Worm (Caenorhabditis elegans) whole organism, L3 larva: ENCODE data around the gene F47C12.7.
A peak's percentile ranks its signal among the peaks of the same experiment; 100 is the strongest.

Source experiments
- R02D3.7 ChIP-seq: fragments of 150-350 bp; optimal IDR thresholded peaks from 2 replicates; lab custom pipeline; 2014; ENCODE audit warnings: missing biosample characterization, missing genetic modification characterization
- ZK546.5 ChIP-seq: sonication (generic microtip); optimal IDR thresholded peaks from 2 replicates; lab custom pipeline; 2017; ENCODE audit warnings: missing biosample characterization, missing genetic modification characterization
- aly-2 ChIP-seq: fragments of 150-350 bp; optimal IDR thresholded peaks from 2 replicates; lab custom pipeline; 2014; ENCODE audit warnings: missing biosample characterization, missing genetic modification characterization
- ama-1 ChIP-seq: fragments of 150-350 bp; optimal IDR thresholded peaks from 2 replicates; lab custom pipeline; 2018
- ceh-16 ChIP-seq: sonication (generic microtip); optimal IDR thresholded peaks from 2 replicates; lab custom pipeline; 2017; ENCODE audit warnings: missing biosample characterization, missing genetic modification characterization
- ceh-28 ChIP-seq: fragments of 150-350 bp; optimal IDR thresholded peaks from 2 replicates; lab custom pipeline; 2014; ENCODE audit warnings: missing biosample characterization, missing genetic modification reagents, missing genetic modification characterization
- ceh-82 ChIP-seq: fragments of 150-350 bp; optimal IDR thresholded peaks from 2 replicates; lab custom pipeline; 2014; ENCODE audit warnings: missing biosample characterization, missing genetic modification characterization
- ceh-9 ChIP-seq: sonication (generic microtip); optimal IDR thresholded peaks from 2 replicates; lab custom pipeline; 2018; ENCODE audit warnings: missing biosample characterization, missing genetic modification characterization
- daf-12 ChIP-seq: fragments of 150-350 bp; optimal IDR thresholded peaks from 2 replicates; lab custom pipeline; 2014; ENCODE audit warnings: missing biosample characterization, missing genetic modification reagents, missing genetic modification characterization
- egl-5 ChIP-seq: fragments of 150-350 bp; optimal IDR thresholded peaks from 2 replicates; lab custom pipeline; 2017; ENCODE audit warnings: missing biosample characterization, missing genetic modification reagents, missing genetic modification characterization, inconsistent platforms
- elt-2 ChIP-seq: sonication (generic microtip); optimal IDR thresholded peaks from 2 replicates; lab custom pipeline; 2016; ENCODE audit warnings: missing genetic modification reagents, mild to moderate bottlenecking, missing genetic modification characterization, missing compliant biosample characterization
- elt-3 ChIP-seq, 3 experiments: fragments of 150-350 bp in 1 of 3; sonication (generic microtip) in 2 of 3; optimal IDR thresholded peaks; 2 replicates in 2 of 3; 4 replicates in 1 of 3; lab custom pipeline; 2014 to 2017; ENCODE audit warnings: missing biosample characterization in 3 of 3, missing genetic modification characterization in 3 of 3
- eor-1 ChIP-seq, 2 experiments: fragments of 150-350 bp; optimal IDR thresholded peaks; 2 replicates each; lab custom pipeline; 2014 to 2018; ENCODE audit warnings: missing biosample characterization in 2 of 2, missing genetic modification characterization in 2 of 2
- fos-1 ChIP-seq: fragments of 150-350 bp; optimal IDR thresholded peaks from 2 replicates; lab custom pipeline; 2014; ENCODE audit warnings: missing biosample characterization, missing genetic modification characterization
- jun-1 ChIP-seq: fragments of 150-350 bp; optimal IDR thresholded peaks from 2 replicates; lab custom pipeline; 2014; ENCODE audit warnings: missing biosample characterization, missing genetic modification reagents, missing genetic modification characterization
- lin-15B ChIP-seq: fragments of 150-350 bp; optimal IDR thresholded peaks from 2 replicates; lab custom pipeline; 2014; ENCODE audit warnings: missing biosample characterization, missing genetic modification characterization
- lin-39 ChIP-seq: fragments of 150-350 bp; optimal IDR thresholded peaks from 2 replicates; lab custom pipeline; 2018; ENCODE audit warnings: missing biosample characterization, missing genetic modification reagents, missing genetic modification characterization
- mdl-1 ChIP-seq: fragments of 150-350 bp; optimal IDR thresholded peaks from 2 replicates; lab custom pipeline; 2014; ENCODE audit warnings: missing biosample characterization, missing genetic modification characterization
- mml-1 ChIP-seq: fragments of 150-350 bp; sonication (generic microtip); optimal IDR thresholded peaks from 3 replicates; lab custom pipeline; 2014; ENCODE audit warnings: missing biosample characterization, missing genetic modification characterization
- nfya-1 ChIP-seq: sonication (generic microtip); optimal IDR thresholded peaks from 2 replicates; lab custom pipeline; 2017; ENCODE audit warnings: missing genetic modification characterization, mild to moderate bottlenecking, missing compliant biosample characterization, antibody characterized with exemption, moderate library complexity; ENCODE audit not compliant: insufficient read depth
- nhr-23 ChIP-seq: fragments of 150-350 bp; optimal IDR thresholded peaks from 2 replicates; lab custom pipeline; 2014; ENCODE audit warnings: missing biosample characterization, missing genetic modification reagents, missing genetic modification characterization
- nhr-25 ChIP-seq: sonication (generic microtip); optimal IDR thresholded peaks from 2 replicates; lab custom pipeline; 2017; ENCODE audit warnings: missing biosample characterization, missing genetic modification characterization
- nhr-43 ChIP-seq: sonication (generic microtip); optimal IDR thresholded peaks from 2 replicates; lab custom pipeline; 2016; ENCODE audit warnings: mild to moderate bottlenecking, missing genetic modification characterization, missing compliant biosample characterization; ENCODE audit not compliant: poor library complexity, severe bottlenecking
- nhr-77 ChIP-seq: fragments of 150-350 bp; optimal IDR thresholded peaks from 2 replicates; lab custom pipeline; 2014; ENCODE audit warnings: missing biosample characterization, missing genetic modification characterization
- pha-4 ChIP-seq: fragments of 150-350 bp; optimal IDR thresholded peaks from 2 replicates; lab custom pipeline; 2014; ENCODE audit warnings: missing biosample characterization, missing genetic modification reagents, missing genetic modification characterization
- pqm-1 ChIP-seq: fragments of 150-350 bp; optimal IDR thresholded peaks from 2 replicates; lab custom pipeline; 2017; ENCODE audit warnings: missing biosample characterization, missing genetic modification characterization, inconsistent platforms
- skn-1 ChIP-seq: fragments of 150-350 bp; optimal IDR thresholded peaks from 2 replicates; lab custom pipeline; 2014; ENCODE audit warnings: missing biosample characterization, missing genetic modification characterization
- tbx-2 ChIP-seq: sonication (generic microtip); optimal IDR thresholded peaks from 2 replicates; lab custom pipeline; 2016; ENCODE audit warnings: mild to moderate bottlenecking, missing genetic modification characterization, missing compliant biosample characterization
- unc-62 ChIP-seq: fragments of 150-350 bp; sonication (generic microtip); optimal IDR thresholded peaks from 4 replicates; lab custom pipeline; 2014; ENCODE audit warnings: missing biosample characterization, missing genetic modification reagents, missing genetic modification characterization
- ztf-11 ChIP-seq: fragments of 150-350 bp; optimal IDR thresholded peaks from 2 replicates; lab custom pipeline; 2014; ENCODE audit warnings: missing biosample characterization, missing genetic modification characterization
- ztf-4 ChIP-seq: fragments of 150-350 bp; optimal IDR thresholded peaks from 2 replicates; lab custom pipeline; 2014; ENCODE audit warnings: missing biosample characterization, missing genetic modification characterization

Gene F47C12.7

DNA sequence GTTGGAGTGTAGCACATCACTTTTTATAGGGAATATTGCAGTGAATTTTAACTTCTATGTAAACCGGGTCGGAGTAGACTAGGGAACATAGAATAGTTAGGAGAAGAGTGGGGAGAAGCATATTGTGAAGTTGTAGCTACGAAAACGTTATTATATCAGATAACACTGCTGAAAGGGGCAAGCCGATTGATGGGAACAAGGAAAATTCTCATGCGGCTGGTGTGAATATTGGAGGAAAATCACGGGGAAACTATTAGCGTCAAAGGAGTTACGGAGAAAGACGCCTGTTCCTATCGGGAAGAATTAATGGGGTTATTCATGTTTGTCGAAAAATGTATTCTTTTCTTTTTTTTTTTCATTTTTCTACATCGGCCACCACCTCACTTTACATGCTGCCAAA, 2.0 kb downstream of the F47C12.7 start, which contains the start of gene F47C12.6:
TSS of gene F47C12.6 (minus strand) at position 101 of the 400 bp plus-strand sequence.
- TF ChIP-seq lin-39 (tag; lab: Kevin White, UChicago): no peak

- TF ChIP-seq ceh-16 (tag; lab: Kevin White, UChicago) (no peak), elt-2 (peak; percentile 100), nhr-43 (tag; lab: Kevin White, UChicago) (no peak), fos-1 (peak; percentile 60), nfya-1 (tag; lab: Kevin White, UChicago) (no peak), pha-4 (tag; lab: Kevin White, UChicago) (peak; percentile 55), ceh-9 (tag; lab: Kevin White, UChicago) (no peak), jun-1 (tag; lab: Kevin White, UChicago) (peak; percentile 99), pqm-1 (tag; lab: Kevin White, UChicago) (peak; percentile 98)
These were observed 6.6 kb downstream of the F47C12.7 start, which contains the start of gene clec-78 for ce11 chrIV:3988638-3989152. Gene clec-78, plus strand, starts transcription at chrIV:3989102.

DNA sequence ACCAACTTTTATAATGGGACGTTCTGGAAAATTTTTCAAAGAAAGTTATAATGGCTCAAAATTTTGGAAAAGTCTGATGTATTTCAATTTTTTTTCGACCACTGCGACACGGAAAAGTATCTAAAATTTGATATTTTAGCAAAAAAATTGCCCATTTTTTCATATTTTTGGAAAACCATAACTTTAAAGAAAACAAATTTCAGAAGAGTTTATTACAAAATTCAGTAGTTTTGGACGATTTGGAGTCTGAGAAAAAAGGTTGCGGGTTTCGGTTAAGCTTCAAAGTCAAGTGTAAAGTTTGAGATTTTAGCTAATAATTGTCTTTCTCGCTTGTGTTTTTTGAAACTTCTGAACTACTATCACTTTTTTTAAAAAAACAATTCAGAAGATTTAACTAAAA, 7.2 kb downstream of the F47C12.7 start:
- no peak for TF ChIP-seq nhr-23 (tag; lab: Kevin White, UChicago)
- TF ChIP-seq daf-12: no peak
- TF ChIP-seq, all 47 proteins: peak for 0

DNA sequence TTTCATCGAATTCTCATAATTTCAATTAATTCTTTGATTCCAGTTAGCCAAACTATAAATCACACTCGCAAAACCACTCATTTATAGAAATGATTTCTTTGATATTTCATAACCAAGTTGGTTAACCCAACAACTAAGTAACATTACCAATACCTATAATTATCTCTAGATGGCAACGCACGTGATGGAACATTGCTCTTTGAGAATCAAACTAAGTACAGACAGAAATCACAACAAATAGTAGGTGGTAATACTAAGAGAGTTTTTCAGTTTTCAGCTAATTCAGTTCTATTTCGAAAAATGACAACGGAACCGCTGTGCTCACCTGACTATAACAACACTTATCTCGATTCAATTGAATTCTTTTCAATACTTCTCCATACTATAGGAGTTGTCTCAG, 13.7 kb downstream of the F47C12.7 start, which contains the start of gene srh-223:
TSS of gene srh-223 (plus strand) at position 301 of the 400 bp plus-strand sequence.
- TF ChIP-seq ceh-82: no peak
- no peak for TF ChIP-seq nhr-25
- TF ChIP-seq ZK546.5 (tag; lab: Kevin White, UChicago): no peak
- TF ChIP-seq daf-12: no peak
- TF ChIP-seq elt-2: no peak
- TF ChIP-seq lin-39 (tag; lab: Kevin White, UChicago): no peak
- no peak for TF ChIP-seq mdl-1
- no peak for TF ChIP-seq unc-62 (GFP tag; lab: Kevin White, UChicago)
- TF ChIP-seq nhr-77: no peak
- TF ChIP-seq egl-5: no peak
- TF ChIP-seq tbx-2 (tag; lab: Kevin White, UChicago): no peak
- no peak for TF ChIP-seq nhr-23 (tag; lab: Kevin White, UChicago)
- no peak for TF ChIP-seq ceh-16 (tag; lab: Kevin White, UChicago)
- no peak for TF ChIP-seq elt-3 (tag; optimal IDR thresholded peaks at IDR 0.05; lab: Kevin White, UChicago)
- no peak for TF ChIP-seq aly-2 (tag; lab: Kevin White, UChicago)

ce11 chrIV:3979525-3979924, 15.8 kb downstream of the F47C12.7 start, which contains the start of gene srh-222:
Gene srh-222, plus strand, starts transcription at chrIV:3979825.
- TF ChIP-seq pqm-1 (tag; lab: Kevin White, UChicago) (no peak), mml-1 (no peak), ceh-16 (tag; lab: Kevin White, UChicago) (no peak), lin-15B (tag; lab: Kevin White, UChicago) (no peak), skn-1 (no peak)
- TF ChIP-seq, all 47 proteins: peak for 0

DNA sequence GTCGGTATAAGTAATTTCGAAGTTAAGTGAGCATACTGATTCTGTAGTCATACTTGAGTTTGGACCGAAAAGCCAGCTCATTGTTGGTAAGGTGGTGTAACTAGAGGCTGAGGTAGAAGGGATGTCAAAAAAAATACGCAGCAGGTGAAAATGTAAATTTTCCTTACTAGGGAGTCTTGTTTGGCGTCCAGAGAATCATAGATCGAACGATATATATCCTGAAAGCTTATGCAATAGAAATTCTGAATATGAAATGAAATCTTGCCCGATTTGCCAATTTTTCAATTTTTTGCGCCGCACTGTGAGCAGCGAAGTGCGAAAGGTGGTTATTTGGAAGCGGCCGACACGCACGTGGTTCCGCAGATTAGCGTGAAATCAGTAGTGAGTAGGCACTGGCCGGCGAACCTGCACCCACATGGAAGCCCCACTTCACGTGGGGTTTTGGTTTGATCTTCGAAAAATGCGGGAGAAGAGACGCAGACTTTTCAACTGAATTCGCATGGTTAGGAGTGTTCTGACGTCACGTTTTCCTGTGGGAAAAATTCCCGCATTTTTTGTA, 17.2 kb downstream of the F47C12.7 start, which contains the start of gene srh-220:
TSS of gene srh-220 (minus strand) at position 51 of the 559 bp plus-strand sequence.
- no peak for TF ChIP-seq ceh-9 (tag; lab: Kevin White, UChicago)
- no peak for TF ChIP-seq pha-4 (tag; lab: Kevin White, UChicago)
- no peak for TF ChIP-seq ztf-11 (tag; lab: Kevin White, UChicago)
- no peak for TF ChIP-seq ceh-16 (tag; lab: Kevin White, UChicago)
- TF ChIP-seq unc-62 (GFP tag; lab: Kevin White, UChicago): no peak
- TF ChIP-seq nhr-43 (tag; lab: Kevin White, UChicago): no peak
- no peak for TF ChIP-seq R02D3.7
- no peak for TF ChIP-seq ceh-28
- TF ChIP-seq ama-1 (lab: Kevin White, UChicago): no peak
- no peak for TF ChIP-seq tbx-2 (tag; lab: Kevin White, UChicago)
- TF ChIP-seq eor-1 (tag; optimal IDR thresholded peaks at IDR 0.05; lab: Kevin White, UChicago): no peak
- no peak for TF ChIP-seq ztf-4 (tag; lab: Kevin White, UChicago)
- TF ChIP-seq lin-15B (tag; lab: Kevin White, UChicago): no peak
- TF ChIP-seq nhr-77: no peak
- TF ChIP-seq elt-2: no peak
- no peak for TF ChIP-seq lin-39 (tag; lab: Kevin White, UChicago)
- no peak for TF ChIP-seq daf-12
